Worm (Caenorhabditis elegans) whole organism, L2 larva: ENCODE measurements around the gene F44E2.6.

ENCODE experiments used
- aly-2 ChIP-seq: fragments of 150-350 bp; optimal IDR thresholded peaks from 2 replicates; lab custom pipeline; 2014; ENCODE audit warnings: missing biosample characterization, missing genetic modification characterization
- ama-1 ChIP-seq: fragments of 150-350 bp; optimal IDR thresholded peaks from 2 replicates; lab custom pipeline; 2018; ENCODE audit warnings: inconsistent platforms
- ceh-82 ChIP-seq: fragments of 150-350 bp; optimal IDR thresholded peaks from 2 replicates; lab custom pipeline; 2014; ENCODE audit warnings: missing biosample characterization, missing genetic modification characterization
- fos-1 ChIP-seq: fragments of 150-350 bp; optimal IDR thresholded peaks from 2 replicates; lab custom pipeline; 2014; ENCODE audit warnings: missing biosample characterization, missing genetic modification characterization
- lin-13 ChIP-seq: fragments of 150-350 bp; optimal IDR thresholded peaks from 2 replicates; lab custom pipeline; 2014; ENCODE audit warnings: missing biosample characterization, missing genetic modification reagents, missing genetic modification characterization
- nhr-10 ChIP-seq: sonication (generic microtip); optimal IDR thresholded peaks from 2 replicates; lab custom pipeline; 2017; ENCODE audit warnings: missing biosample characterization, missing genetic modification characterization
- nhr-12 ChIP-seq: fragments of 150-350 bp; optimal IDR thresholded peaks from 2 replicates; lab custom pipeline; 2014; ENCODE audit warnings: missing biosample characterization, missing genetic modification characterization
- nhr-21 ChIP-seq: fragments of 150-350 bp; optimal IDR thresholded peaks from 2 replicates; lab custom pipeline; 2014; ENCODE audit warnings: missing biosample characterization, missing genetic modification characterization
- sem-4 ChIP-seq: fragments of 150-350 bp; optimal IDR thresholded peaks from 2 replicates; lab custom pipeline; 2014; ENCODE audit warnings: missing biosample characterization, missing genetic modification reagents, missing genetic modification characterization
- snpc-4 ChIP-seq: fragments of 150-350 bp; optimal IDR thresholded peaks from 2 replicates; lab custom pipeline; 2014; ENCODE audit warnings: missing biosample characterization, missing genetic modification characterization
- unc-39 ChIP-seq: fragments of 150-350 bp; optimal IDR thresholded peaks from 2 replicates; lab custom pipeline; 2014; ENCODE audit warnings: missing biosample characterization, missing genetic modification characterization
- unc-62 ChIP-seq: fragments of 150-350 bp; optimal IDR thresholded peaks from 2 replicates; lab custom pipeline; 2014; ENCODE audit warnings: missing biosample characterization, missing genetic modification reagents, missing genetic modification characterization

DNA sequence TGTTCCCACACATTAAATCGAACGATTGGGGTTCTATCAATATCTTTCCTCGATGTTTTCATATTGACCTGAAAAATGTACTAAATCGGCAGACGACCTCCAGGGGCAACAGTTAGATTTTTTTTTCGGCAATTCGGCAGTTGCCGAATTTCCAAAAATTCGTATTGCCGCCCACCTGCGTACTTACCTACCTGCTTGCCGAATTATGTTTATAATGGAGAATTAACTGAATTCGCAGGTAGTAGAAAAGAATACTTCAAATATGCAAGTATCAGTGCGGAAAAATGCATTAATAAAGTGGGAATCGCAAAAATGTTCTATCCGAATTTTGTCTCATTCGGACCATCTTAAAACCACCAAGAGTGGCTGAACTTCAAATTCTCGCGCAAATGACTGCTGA lies 24.6 kb upstream of the F44E2.6 start:
- TF ChIP-seq ceh-82 (tag; lab: Kevin White, UChicago) (no peak), fos-1 (tag; lab: Kevin White, UChicago) (no peak), lin-13 (GFP tag; lab: Kevin White, UChicago) (no peak), ama-1 (no peak), snpc-4 (tag; lab: Kevin White, UChicago) (no peak), aly-2 (no peak), nhr-12 (tag; lab: Kevin White, UChicago) (no peak), nhr-21 (tag; lab: Kevin White, UChicago) (no peak), nhr-10 (no peak), unc-62 (no peak), unc-39 (tag; lab: Kevin White, UChicago) (no peak), sem-4 (tag; lab: Kevin White, UChicago) (no peak)
